Worm (Caenorhabditis elegans) whole organism, early embryonic: ENCODE results near the gene Y38H6C.21.

ENCODE experiments used
- flt-1 ChIP-seq: fragments of 200-800 bp; sonication (Bioruptor generic); IDR thresholded peaks from 2 replicates; pipeline ENCODE4 v1.3.6; 2022; ENCODE audit warnings: missing genetic modification characterization, missing compliant biosample characterization
- hmbx-1 ChIP-seq: sonication (generic microtip); optimal IDR thresholded peaks from 2 replicates; lab custom pipeline; 2016; ENCODE audit warnings: mild to moderate bottlenecking, missing genetic modification characterization, missing compliant biosample characterization
- hmg-4 ChIP-seq: fragments of 200-800 bp; sonication (Bioruptor generic); optimal IDR thresholded peaks from 2 replicates; lab custom pipeline; 2018; ENCODE audit warnings: mild to moderate bottlenecking, missing genetic modification characterization, missing compliant biosample characterization

DNA sequence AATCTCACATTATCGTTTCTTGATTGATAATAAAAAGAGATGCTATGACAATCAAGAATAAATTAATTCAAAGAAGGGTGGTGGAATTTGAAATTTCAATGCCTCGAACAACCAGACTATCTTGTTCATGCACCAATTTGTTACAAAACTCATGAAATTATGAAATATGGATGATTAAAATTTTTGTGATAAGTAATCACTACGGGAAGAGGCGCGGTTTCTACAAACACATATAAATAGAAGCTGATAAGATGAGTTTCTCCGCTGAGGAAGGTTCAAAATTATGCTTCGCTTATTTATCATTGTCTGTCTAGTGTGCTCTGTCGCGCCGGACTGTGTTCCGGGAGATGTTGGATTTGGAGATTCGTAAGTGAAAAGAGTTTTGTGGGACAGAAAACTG lies 40.6 kb downstream of the Y38H6C.21 start:
- no peak for TF ChIP-seq hmbx-1 (tag; lab: Kevin White, UChicago)
- TF ChIP-seq hmg-4 (GFP tag; lab: Kevin White, UChicago) = no peak
- no peak for TF ChIP-seq flt-1 (GFP tag; lab: Robert Waterston, UW)
